Worm (Caenorhabditis elegans): ENCODE results near the gene icap-1.
A peak's percentile ranks its signal among the peaks of the same experiment; 100 is the strongest.

icap-1 gene

DNA sequence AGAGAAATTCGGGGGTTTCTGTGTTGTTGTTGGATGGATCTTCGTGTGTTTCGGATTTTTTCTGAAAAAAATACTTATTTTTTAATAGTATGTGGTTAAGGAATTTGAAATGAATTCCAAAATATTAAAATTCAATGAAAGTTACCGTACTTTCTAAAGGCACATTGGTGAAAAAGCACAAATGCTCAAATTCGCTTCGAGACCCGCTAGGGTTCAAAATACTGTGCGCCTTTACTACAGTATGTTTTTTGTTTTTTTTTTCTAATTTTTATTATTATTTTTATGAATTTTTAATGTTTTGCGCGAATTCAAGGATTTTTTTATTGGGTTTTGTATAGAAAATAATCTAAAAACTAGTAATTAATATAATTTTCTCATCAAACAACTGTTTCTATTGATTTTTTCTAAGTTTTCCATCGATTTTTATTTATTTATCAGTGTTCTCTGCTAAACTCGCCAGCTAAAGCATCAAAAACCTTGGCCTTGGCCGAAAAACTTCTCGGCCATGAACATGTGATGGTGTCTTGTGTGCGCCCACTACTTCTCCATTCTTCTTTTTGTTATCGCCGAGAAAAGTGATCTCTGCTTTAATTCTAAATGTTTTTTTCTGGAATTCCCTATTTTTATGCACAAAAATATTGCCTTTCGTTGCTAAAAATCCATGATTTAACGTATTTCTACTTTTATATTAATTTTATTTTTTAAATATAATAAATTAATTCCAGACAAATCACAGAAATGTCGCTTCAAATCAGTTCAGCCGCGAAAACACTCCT, 3.3 kb downstream of the icap-1 start, which contains the start of gene iscu-1 (continued):
- no peak for TF ChIP-seq cebp-1 (GFP tag; IDR thresholded peaks at IDR 0.05)
- TF ChIP-seq cebp-1 (tag; optimal IDR thresholded peaks at IDR 0.05), result peak; percentile 38
- no peak for TF ChIP-seq die-1 (tag; optimal IDR thresholded peaks at IDR 0.05)
- no peak for TF ChIP-seq nhr-120 (GFP tag; IDR thresholded peaks at IDR 0.05)
- TF ChIP-seq unc-130 (GFP tag; optimal IDR thresholded peaks at IDR 0.05), result no peak
- no peak for TF ChIP-seq zim-3 (tag; optimal IDR thresholded peaks at IDR 0.05)
- TF ChIP-seq dox-1 (GFP tag; IDR thresholded peaks at IDR 0.05), result no peak
- TF ChIP-seq dpl-1 (GFP tag; optimal IDR thresholded peaks at IDR 0.05), result peak; percentile 7
- TF ChIP-seq snpc-1.1 (tag; optimal IDR thresholded peaks at IDR 0.05; ENCODE audit: insufficient read depth), result no peak
- no peak for TF ChIP-seq hmg-1.2 (GFP tag; IDR thresholded peaks at IDR 0.05)
- TF ChIP-seq attf-6 (GFP tag; IDR thresholded peaks at IDR 0.05), result peak; percentile 91
- no peak for TF ChIP-seq ztf-28 (GFP tag; IDR thresholded peaks at IDR 0.05)
- TF ChIP-seq rcor-1 (GFP tag; IDR thresholded peaks at IDR 0.05), result peak; percentile 48; the same call in 1 of the 2 replicates
- no peak for TF ChIP-seq ztf-3 (GFP tag; optimal IDR thresholded peaks at IDR 0.05)
- TF ChIP-seq pbrm-1 (GFP tag; IDR thresholded peaks at IDR 0.05), result no peak
- no peak for TF ChIP-seq egrh-3 (GFP tag; IDR thresholded peaks at IDR 0.05)
- TF ChIP-seq nfya-2 (GFP tag; IDR thresholded peaks at IDR 0.05), result no peak
- TF ChIP-seq lsl-1 (GFP tag; optimal IDR thresholded peaks at IDR 0.05), result peak; percentile 91
- peak; percentile 47 for TF ChIP-seq attf-5 (GFP tag; optimal IDR thresholded peaks at IDR 0.05)
- no peak for TF ChIP-seq bed-2 (GFP tag; IDR thresholded peaks at IDR 0.05)
- no peak for TF ChIP-seq efl-1 (GFP tag; optimal IDR thresholded peaks at IDR 0.05)
- no peak for TF ChIP-seq hlh-12 (tag; optimal IDR thresholded peaks at IDR 0.05)
- TF ChIP-seq snpc-1.3 (tag; optimal IDR thresholded peaks at IDR 0.05; ENCODE audit: insufficient read depth), result peak; percentile 47
- TF ChIP-seq C06A6.2 (GFP tag; conservative IDR thresholded peaks at IDR 0.05), result no peak
- TF ChIP-seq madf-8 (GFP tag; conservative IDR thresholded peaks at IDR 0.05), result peak; percentile 73
- peak; percentile 51 for TF ChIP-seq tbp1 (GFP tag; optimal IDR thresholded peaks at IDR 0.05)
- TF ChIP-seq ceh-79 (tag; optimal IDR thresholded peaks at IDR 0.05), result no peak
- TF ChIP-seq nhr-27 (tag; optimal IDR thresholded peaks at IDR 0.05), result no peak
- TF ChIP-seq F39B2.1 (GFP tag; IDR thresholded peaks at IDR 0.05), result no peak
- TF ChIP-seq Y53F4B.3 (GFP tag; IDR thresholded peaks at IDR 0.05), result no peak
- peak; percentile 47 for TF ChIP-seq nhr-80 (tag; optimal IDR thresholded peaks at IDR 0.05)
- peak; percentile 92 for TF ChIP-seq madf-6 (GFP tag; IDR thresholded peaks at IDR 0.05)
- TF ChIP-seq rec-8 (tag; optimal IDR thresholded peaks at IDR 0.05), result no peak
- TF ChIP-seq K12H6.12 (tag; optimal IDR thresholded peaks at IDR 0.05), result no peak
- no peak for TF ChIP-seq sdz-38 (tag; optimal IDR thresholded peaks at IDR 0.05)
- no peak for TF ChIP-seq F52B5.7 (tag; optimal IDR thresholded peaks at IDR 0.05)
- no peak for TF ChIP-seq sea-2 (GFP tag; IDR thresholded peaks at IDR 0.05)
- TF ChIP-seq madf-10 (tag; optimal IDR thresholded peaks at IDR 0.05), result no peak
- no peak for TF ChIP-seq lsy-27 (tag; optimal IDR thresholded peaks at IDR 0.05; ENCODE audit: borderline replicate concordance, insufficient read depth)
- no peak for TF ChIP-seq hlh-26 (GFP tag; conservative IDR thresholded peaks at IDR 0.05)

All from whole organism, young adult.